Worm (Caenorhabditis elegans): ENCODE measurements around the gene C39E9.8.

The C39E9.8 gene

DNA sequence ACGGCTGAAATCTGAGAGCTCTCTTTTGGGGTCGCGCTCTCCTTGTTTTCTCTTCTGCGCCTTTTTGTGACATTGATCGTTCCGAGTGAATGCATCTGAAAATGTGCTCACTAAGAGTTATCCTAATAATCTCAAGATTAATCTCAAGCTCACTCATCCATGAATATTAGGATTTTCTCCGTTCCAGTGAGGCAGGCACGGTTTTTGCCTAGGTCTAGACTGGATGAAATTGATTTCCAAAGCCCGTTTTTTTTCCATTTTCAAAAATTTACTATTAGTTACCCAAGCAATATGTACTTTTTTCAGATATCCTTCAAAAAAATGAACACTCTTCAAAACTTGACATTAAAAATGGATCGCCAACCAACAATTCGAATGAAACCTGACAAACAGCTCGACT, 37.2 kb upstream of the C39E9.8 start, which contains the start of gene amt-2:
amt-2 (plus strand) TSS at position 301 of the 400 bp plus-strand sequence.
- no peak for TF ChIP-seq unc-39 (tag; optimal IDR thresholded peaks at IDR 0.05)
- TF ChIP-seq nhr-12 (tag; optimal IDR thresholded peaks at IDR 0.05), result no peak
- TF ChIP-seq mls-2 (tag; optimal IDR thresholded peaks at IDR 0.05), result no peak
- TF ChIP-seq snpc-4 (tag; optimal IDR thresholded peaks at IDR 0.05), result no peak
- TF ChIP-seq elt-3 (tag; optimal IDR thresholded peaks at IDR 0.05), result no peak
- TF ChIP-seq lin-13 (tag; optimal IDR thresholded peaks at IDR 0.05), result no peak
- TF ChIP-seq elt-1 (tag; optimal IDR thresholded peaks at IDR 0.05; ENCODE audit: borderline replicate concordance, insufficient read depth), result no peak
- no peak for TF ChIP-seq M03D4.4 (tag; optimal IDR thresholded peaks at IDR 0.05)
- no peak for TF ChIP-seq tbx-8 (GFP tag; optimal IDR thresholded peaks at IDR 0.05)
- TF ChIP-seq ceh-43 (GFP tag; optimal IDR thresholded peaks at IDR 0.05), result no peak
- TF ChIP-seq hlh-1 (tag; optimal IDR thresholded peaks at IDR 0.05), result no peak
- TF ChIP-seq nhr-28 (tag; optimal IDR thresholded peaks at IDR 0.05), result no peak
- TF ChIP-seq zip-8 (tag; optimal IDR thresholded peaks at IDR 0.05), result no peak
- TF ChIP-seq drap-1 (GFP tag; optimal IDR thresholded peaks at IDR 0.05), result no peak
- TF ChIP-seq blmp-1 (tag; optimal IDR thresholded peaks at IDR 0.05), result no peak
- TF ChIP-seq unc-62 (GFP tag; optimal IDR thresholded peaks at IDR 0.05), result no peak
- TF ChIP-seq lsy-2 (tag; optimal IDR thresholded peaks at IDR 0.05), result no peak

- TF ChIP-seq unc-62 (GFP tag; optimal IDR thresholded peaks at IDR 0.05), result no peak
- TF ChIP-seq blmp-1 (tag; optimal IDR thresholded peaks at IDR 0.05), result no peak
- no peak for TF ChIP-seq lsy-2 (tag; optimal IDR thresholded peaks at IDR 0.05)
- TF ChIP-seq lin-32 (GFP tag; optimal IDR thresholded peaks at IDR 0.05), result no peak
- TF ChIP-seq nhr-2 (tag; optimal IDR thresholded peaks at IDR 0.05), result no peak
- TF ChIP-seq ceh-43 (GFP tag; optimal IDR thresholded peaks at IDR 0.05), result no peak
- no peak for TF ChIP-seq snpc-4 (tag; optimal IDR thresholded peaks at IDR 0.05)
- no peak for TF ChIP-seq ces-1 (GFP tag; optimal IDR thresholded peaks at IDR 0.05)
- TF ChIP-seq zip-8 (tag; optimal IDR thresholded peaks at IDR 0.05), result no peak
- no peak for TF ChIP-seq M03D4.4 (tag; optimal IDR thresholded peaks at IDR 0.05)
- TF ChIP-seq sem-2 (GFP tag; optimal IDR thresholded peaks at IDR 0.05), result no peak
- TF ChIP-seq sptf-1 (tag; optimal IDR thresholded peaks at IDR 0.05), result no peak
- no peak for TF ChIP-seq mab-5 (tag; optimal IDR thresholded peaks at IDR 0.05)
- TF ChIP-seq mls-2 (tag; optimal IDR thresholded peaks at IDR 0.05), result no peak
Measured at ce11 chrIV:13044980-13045379, 34.3 kb upstream of the C39E9.8 start.

DNA sequence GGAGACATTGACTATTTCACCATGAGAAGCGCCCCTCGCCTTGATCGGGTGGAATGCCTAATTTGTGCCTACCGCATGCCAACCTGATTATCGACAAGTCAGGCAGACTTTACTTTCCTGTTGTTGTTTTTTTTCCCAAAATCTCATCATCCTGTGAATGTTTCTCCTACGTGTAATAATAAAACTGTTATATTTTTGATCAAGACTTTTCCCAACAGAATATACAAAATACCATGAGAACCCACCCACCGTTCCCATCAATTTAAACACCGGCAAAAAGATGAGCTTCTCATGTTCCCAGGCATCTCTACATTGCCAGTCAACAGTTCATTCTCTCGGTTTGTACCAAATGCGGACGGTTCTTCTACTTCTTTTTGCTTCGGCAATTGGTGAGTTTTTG, 32.4 kb upstream of the C39E9.8 start, which contains the start of gene scl-9:
scl-9 (plus strand) TSS at position 301 of the 400 bp plus-strand sequence.
- TF ChIP-seq ham-2 (GFP tag; optimal IDR thresholded peaks at IDR 0.05) (no peak), elt-1 (tag; optimal IDR thresholded peaks at IDR 0.05; ENCODE audit: borderline replicate concordance, insufficient read depth) (no peak), nhr-12 (tag; optimal IDR thresholded peaks at IDR 0.05) (no peak), unc-39 (tag; optimal IDR thresholded peaks at IDR 0.05) (no peak), lin-13 (tag; optimal IDR thresholded peaks at IDR 0.05) (no peak), tbx-8 (GFP tag; optimal IDR thresholded peaks at IDR 0.05) (no peak), nhr-2 (tag; optimal IDR thresholded peaks at IDR 0.05) (no peak), zip-8 (tag; optimal IDR thresholded peaks at IDR 0.05) (no peak), unc-120 (tag; optimal IDR thresholded peaks at IDR 0.05; ENCODE audit: poor library complexity, severe bottlenecking) (no peak), ceh-43 (GFP tag; optimal IDR thresholded peaks at IDR 0.05) (no peak), ztf-11 (tag; optimal IDR thresholded peaks at IDR 0.05) (no peak), unc-62 (GFP tag; optimal IDR thresholded peaks at IDR 0.05) (no peak), cnd-1 (tag; optimal IDR thresholded peaks at IDR 0.05) (no peak), mab-5 (tag; optimal IDR thresholded peaks at IDR 0.05) (no peak), lin-32 (GFP tag; optimal IDR thresholded peaks at IDR 0.05) (no peak), lsy-2 (tag; optimal IDR thresholded peaks at IDR 0.05) (no peak), ceh-83 (GFP tag; optimal IDR thresholded peaks at IDR 0.05) (no peak), hlh-1 (tag; optimal IDR thresholded peaks at IDR 0.05) (no peak), mls-2 (tag; optimal IDR thresholded peaks at IDR 0.05) (no peak)

ce11 chrIV:13048157-13048556, 31.1 kb upstream of the C39E9.8 start, which contains the start of gene scl-10:
Gene scl-10 (plus strand): TSS chrIV:13048457.
- TF ChIP-seq unc-120 (tag; optimal IDR thresholded peaks at IDR 0.05; ENCODE audit: poor library complexity, severe bottlenecking) (no peak), ztf-11 (tag; optimal IDR thresholded peaks at IDR 0.05) (no peak), nhr-12 (tag; optimal IDR thresholded peaks at IDR 0.05) (no peak), lin-13 (tag; optimal IDR thresholded peaks at IDR 0.05) (no peak), ceh-83 (GFP tag; optimal IDR thresholded peaks at IDR 0.05) (no peak), elt-3 (tag; optimal IDR thresholded peaks at IDR 0.05) (no peak), ces-1 (GFP tag; optimal IDR thresholded peaks at IDR 0.05) (no peak), ham-2 (GFP tag; optimal IDR thresholded peaks at IDR 0.05) (no peak), tbx-8 (GFP tag; optimal IDR thresholded peaks at IDR 0.05) (no peak), lin-32 (GFP tag; optimal IDR thresholded peaks at IDR 0.05) (no peak)

DNA sequence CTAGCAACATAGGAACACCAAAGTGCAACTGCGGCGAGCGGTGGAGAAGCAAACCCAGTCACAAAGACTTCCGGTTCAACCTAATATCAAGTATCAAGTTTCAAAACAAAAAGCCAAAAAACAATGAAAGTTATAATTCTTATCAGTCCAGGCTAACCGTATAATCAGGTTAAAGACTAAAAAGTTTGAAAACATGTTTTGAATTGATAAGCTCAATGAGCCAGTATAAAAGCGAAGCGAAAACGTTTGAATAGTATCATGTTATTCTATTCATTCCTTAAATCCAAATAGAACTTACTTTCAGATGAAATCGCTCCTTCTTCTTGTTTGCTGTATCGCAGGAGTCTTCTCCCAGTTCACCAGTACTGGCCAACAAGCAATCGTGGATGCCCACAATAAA, 28.2 kb upstream of the C39E9.8 start, which contains the start of gene scl-11:
scl-11 (plus strand) TSS at position 301 of the 400 bp plus-strand sequence.
- no peak for TF ChIP-seq mls-2 (tag; optimal IDR thresholded peaks at IDR 0.05)
- no peak for TF ChIP-seq ceh-39 (tag; optimal IDR thresholded peaks at IDR 0.05)
- no peak for TF ChIP-seq pha-4 (tag; optimal IDR thresholded peaks at IDR 0.05)
- no peak for TF ChIP-seq mep-1 (tag; optimal IDR thresholded peaks at IDR 0.05)
- TF ChIP-seq M03D4.4 (tag; optimal IDR thresholded peaks at IDR 0.05), result no peak
- TF ChIP-seq blmp-1 (tag; optimal IDR thresholded peaks at IDR 0.05), result no peak
- no peak for TF ChIP-seq unc-39 (tag; optimal IDR thresholded peaks at IDR 0.05)
- no peak for TF ChIP-seq elt-1 (tag; optimal IDR thresholded peaks at IDR 0.05; ENCODE audit: borderline replicate concordance, insufficient read depth)
- no peak for TF ChIP-seq cnd-1 (tag; optimal IDR thresholded peaks at IDR 0.05)
- no peak for TF ChIP-seq lin-13 (tag; optimal IDR thresholded peaks at IDR 0.05)
- TF ChIP-seq unc-62 (GFP tag; optimal IDR thresholded peaks at IDR 0.05), result no peak
- TF ChIP-seq mab-5 (tag; optimal IDR thresholded peaks at IDR 0.05), result no peak
- no peak for TF ChIP-seq ham-2 (GFP tag; optimal IDR thresholded peaks at IDR 0.05)
- TF ChIP-seq ces-1 (GFP tag; optimal IDR thresholded peaks at IDR 0.05), result no peak
- no peak for TF ChIP-seq unc-120 (tag; optimal IDR thresholded peaks at IDR 0.05; ENCODE audit: poor library complexity, severe bottlenecking)
- no peak for TF ChIP-seq drap-1 (GFP tag; optimal IDR thresholded peaks at IDR 0.05)
- no peak for TF ChIP-seq lin-32 (GFP tag; optimal IDR thresholded peaks at IDR 0.05)
- no peak for TF ChIP-seq nhr-12 (tag; optimal IDR thresholded peaks at IDR 0.05)
- no peak for TF ChIP-seq ceh-83 (GFP tag; optimal IDR thresholded peaks at IDR 0.05)

Data from whole organism, mixed stage, embryonic.